Worm (Caenorhabditis elegans): Measurements from ENCODE around the gene F40B5.2.

The F40B5.2 gene

DNA sequence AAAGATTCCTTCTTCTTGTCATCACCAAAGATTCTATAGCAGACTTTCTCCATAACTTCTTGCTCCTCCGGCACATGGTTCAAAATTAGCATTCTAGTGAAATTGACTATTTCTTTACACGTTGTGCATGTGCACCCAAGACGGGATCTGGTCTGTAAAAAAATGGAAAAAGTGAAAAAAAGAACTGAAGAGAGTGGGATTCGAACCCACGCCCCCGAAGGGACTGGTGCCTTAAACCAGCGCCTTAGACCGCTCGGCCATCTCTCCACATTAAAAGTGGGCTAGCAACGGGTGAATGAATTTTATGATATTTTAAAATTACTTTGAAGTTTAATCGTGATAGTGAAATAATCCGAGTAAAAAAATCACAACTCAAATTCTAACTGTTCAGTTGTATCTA, 50.1 kb downstream of the F40B5.2 start:
- TF ChIP-seq lag-1 (GFP tag; IDR thresholded peaks at IDR 0.05) (no peak), ceh-58 (GFP tag; IDR thresholded peaks at IDR 0.05) (no peak), unc-130 (GFP tag; optimal IDR thresholded peaks at IDR 0.05) (no peak), hrde-1 (tag; optimal IDR thresholded peaks at IDR 0.05; ENCODE audit: borderline replicate concordance) (no peak), tbp1 (GFP tag; optimal IDR thresholded peaks at IDR 0.05) (peak; percentile 86), nfya-1 (tag; optimal IDR thresholded peaks at IDR 0.05; ENCODE audit: borderline replicate concordance, insufficient read depth) (no peak), hmg-1.2 (GFP tag; IDR thresholded peaks at IDR 0.05) (peak; percentile 33; the same call in 1 of the 2 replicates), him-1 (tag; optimal IDR thresholded peaks at IDR 0.05) (peak; percentile 28), pbrm-1 (GFP tag; IDR thresholded peaks at IDR 0.05) (peak; percentile 67; the same call in 1 of the 2 replicates), lin-26 (GFP tag; IDR thresholded peaks at IDR 0.05) (peak; percentile 77), mel-28 (tag; optimal IDR thresholded peaks at IDR 0.05; ENCODE audit: borderline replicate concordance) (no peak), nhr-90 (tag; optimal IDR thresholded peaks at IDR 0.05) (peak; percentile 37), sea-2 (GFP tag; IDR thresholded peaks at IDR 0.05) (no peak), B0261.1 (tag; optimal IDR thresholded peaks at IDR 0.05) (peak; percentile 65), D2030.7 (GFP tag; IDR thresholded peaks at IDR 0.05) (peak; percentile 60), snpc-1.3 (tag; optimal IDR thresholded peaks at IDR 0.05; ENCODE audit: insufficient read depth) (peak; percentile 17), die-1 (tag; optimal IDR thresholded peaks at IDR 0.05) (peak; percentile 35), egl-44 (GFP tag; IDR thresholded peaks at IDR 0.05) (no peak), Y56A3A.18 (GFP tag; IDR thresholded peaks at IDR 0.05) (0 out of 2 replicates have a peak, but pooled peaks have one; percentile 35), snpc-4 (GFP tag; optimal IDR thresholded peaks at IDR 0.05) (no peak), snpc-4 (tag; optimal IDR thresholded peaks at IDR 0.05) (peak in 1 of 4 experiments; percentile 38), rpc-1 (optimal IDR thresholded peaks at IDR 0.05) (peak; percentile 66), rpc-1 (tag; optimal IDR thresholded peaks at IDR 0.05) (peak; percentile 82), F10E7.11 (tag; optimal IDR thresholded peaks at IDR 0.05) (no peak), tlf-1 (GFP tag; optimal IDR thresholded peaks at IDR 0.05) (no peak), F37B4.10 (GFP tag; IDR thresholded peaks at IDR 0.05) (no peak), Y53G8AR.9 (GFP tag; conservative IDR thresholded peaks at IDR 0.05) (0 out of 2 replicates have a peak, but pooled peaks have one; percentile 38), Y53F4B.3 (GFP tag; IDR thresholded peaks at IDR 0.05) (no peak), F55B11.4 (tag; optimal IDR thresholded peaks at IDR 0.05; ENCODE audit: borderline replicate concordance, insufficient read depth) (no peak)

DNA sequence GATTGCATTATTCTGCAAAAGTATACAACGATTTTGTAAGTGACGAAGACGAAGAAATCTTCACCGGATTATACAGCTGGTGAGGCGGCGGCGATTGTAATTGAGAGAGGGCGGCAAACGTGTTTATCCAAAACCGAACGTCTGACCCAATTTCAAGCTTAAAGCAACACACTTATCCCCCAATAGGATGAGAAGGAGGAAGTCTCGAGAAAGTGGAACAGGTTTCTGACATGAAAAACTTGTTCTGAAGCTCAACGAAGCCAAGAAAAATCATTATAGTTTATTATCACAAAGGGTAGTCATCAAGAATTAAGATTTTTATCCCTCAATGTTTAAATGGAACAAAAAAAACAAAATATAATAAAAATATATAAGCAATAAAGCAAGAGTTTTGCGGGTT, 50.7 kb downstream of the F40B5.2 start, which contains the start of gene spp-13:
TSS of gene spp-13 (minus strand) at position 143 of the 400 bp plus-strand sequence.
- TF ChIP-seq pha-4 (tag; optimal IDR thresholded peaks at IDR 0.05) (no peak), F39B2.1 (GFP tag; IDR thresholded peaks at IDR 0.05) (no peak), dox-1 (GFP tag; IDR thresholded peaks at IDR 0.05) (no peak)

DNA sequence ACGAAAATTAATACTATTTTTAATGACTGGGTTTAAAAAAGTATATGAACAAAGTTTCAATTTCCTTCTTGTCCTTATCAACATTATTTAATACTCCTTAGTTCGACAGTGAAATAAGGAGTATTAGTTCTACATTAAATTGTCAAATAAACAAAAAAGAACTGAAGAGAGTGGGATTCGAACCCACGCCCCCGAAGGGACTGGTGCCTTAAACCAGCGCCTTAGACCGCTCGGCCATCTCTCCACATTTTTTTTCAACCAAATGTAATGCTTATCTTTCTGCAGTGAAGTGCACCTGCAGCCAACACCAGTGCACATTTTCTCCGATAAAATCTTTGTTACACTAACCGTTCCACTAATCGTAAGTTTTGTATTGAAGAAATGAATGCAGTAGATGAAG, 51.6 kb downstream of the F40B5.2 start:
- TF ChIP-seq mel-28 (tag; optimal IDR thresholded peaks at IDR 0.05; ENCODE audit: borderline replicate concordance) = no peak
- no peak for TF ChIP-seq hsf-1 (GFP tag; IDR thresholded peaks at IDR 0.05)
- no peak for TF ChIP-seq rcor-1 (GFP tag; IDR thresholded peaks at IDR 0.05)
- TF ChIP-seq pbrm-1 (GFP tag; IDR thresholded peaks at IDR 0.05) = peak; percentile 62; the same call in 1 of the 2 replicates
- no peak for TF ChIP-seq snpc-1.1 (tag; optimal IDR thresholded peaks at IDR 0.05; ENCODE audit: insufficient read depth)
- no peak for TF ChIP-seq Y53G8AR.9 (GFP tag; conservative IDR thresholded peaks at IDR 0.05)
- TF ChIP-seq ceh-40 (GFP tag; IDR thresholded peaks at IDR 0.05) = no peak
- TF ChIP-seq dox-1 (GFP tag; IDR thresholded peaks at IDR 0.05) = no peak; the same call in 1 of the 2 replicates
- TF ChIP-seq rec-8 (tag; optimal IDR thresholded peaks at IDR 0.05) = peak; percentile 34 to 58
- TF ChIP-seq tbx-9 (tag; optimal IDR thresholded peaks at IDR 0.05; ENCODE audit: borderline replicate concordance) = no peak
- TF ChIP-seq F49E8.2 (tag; optimal IDR thresholded peaks at IDR 0.05; ENCODE audit: insufficient read depth) = no peak
- TF ChIP-seq attf-5 (GFP tag; optimal IDR thresholded peaks at IDR 0.05) = no peak
- TF ChIP-seq Y53F4B.3 (GFP tag; IDR thresholded peaks at IDR 0.05) = no peak
- TF ChIP-seq ztf-26 (tag; optimal IDR thresholded peaks at IDR 0.05) = no peak
- TF ChIP-seq Y67H2A.10 (GFP tag; conservative IDR thresholded peaks at IDR 0.05) = no peak
- no peak for TF ChIP-seq aptf-3 (GFP tag; IDR thresholded peaks at IDR 0.05)
- no peak for TF ChIP-seq hmg-20 (GFP tag; IDR thresholded peaks at IDR 0.05)
- no peak for TF ChIP-seq cebp-2 (GFP tag; IDR thresholded peaks at IDR 0.05)
- no peak for TF ChIP-seq aptf-2 (GFP tag; conservative IDR thresholded peaks at IDR 0.05)
